Worm (Caenorhabditis elegans) whole organism, young adult: Measurements from ENCODE around the gene Y57G11C.33.

Experiments
- B0261.1 ChIP-seq: sonication (generic microtip); optimal IDR thresholded peaks from 2 replicates; lab custom pipeline; 2016; ENCODE audit warnings: mild to moderate bottlenecking, missing genetic modification characterization, moderate library complexity, missing compliant biosample characterization
- B0336.3 ChIP-seq: fragments of 200-800 bp; sonication (Bioruptor generic); IDR thresholded peaks from 2 replicates; pipeline ENCODE4 v1.3.6; 2022; ENCODE audit warnings: missing genetic modification characterization, missing compliant biosample characterization
- F10E7.11 ChIP-seq: sonication (generic microtip); optimal IDR thresholded peaks from 2 replicates; lab custom pipeline; 2017; ENCODE audit warnings: mild to moderate bottlenecking, missing genetic modification characterization, moderate library complexity, missing compliant biosample characterization
- F22D6.2 ChIP-seq: sonication (generic microtip); optimal IDR thresholded peaks from 2 replicates; lab custom pipeline; 2016; ENCODE audit warnings: mild to moderate bottlenecking, missing genetic modification characterization, missing compliant biosample characterization
- F23B12.7 ChIP-seq: sonication (generic microtip); optimal IDR thresholded peaks from 2 replicates; lab custom pipeline; 2017; ENCODE audit warnings: missing genetic modification characterization, mild to moderate bottlenecking, missing compliant biosample characterization, antibody characterized with exemption, moderate library complexity; ENCODE audit not compliant: insufficient read depth
- F37B4.10 ChIP-seq: fragments of 200-800 bp; sonication (Bioruptor generic); IDR thresholded peaks from 2 replicates; pipeline ENCODE4 v1.3.6; 2022; ENCODE audit warnings: missing genetic modification characterization, missing compliant biosample characterization
- F39B2.1 ChIP-seq: fragments of 200-800 bp; sonication (Bioruptor generic); IDR thresholded peaks from 2 replicates; pipeline ENCODE4 v1.3.6; 2022; ENCODE audit warnings: missing genetic modification reagents, missing genetic modification characterization, missing compliant biosample characterization
- K12H6.12 ChIP-seq: fragments of 200-800 bp; sonication (Bioruptor generic); optimal IDR thresholded peaks from 2 replicates; lab custom pipeline; 2018; ENCODE audit warnings: mild to moderate bottlenecking, missing genetic modification characterization, missing compliant biosample characterization
- T26A5.8 ChIP-seq: sonication (generic microtip); optimal IDR thresholded peaks from 2 replicates; lab custom pipeline; 2016; ENCODE audit warnings: missing genetic modification characterization, missing compliant biosample characterization
- attf-6 ChIP-seq: fragments of 200-800 bp; sonication (Bioruptor generic); IDR thresholded peaks from 2 replicates; pipeline ENCODE4 v1.3.6; 2022; ENCODE audit warnings: missing genetic modification reagents, missing genetic modification characterization, missing compliant biosample characterization
- ccch-3 ChIP-seq: fragments of 200-800 bp; sonication (Bioruptor generic); optimal IDR thresholded peaks from 2 replicates; lab custom pipeline; 2018; ENCODE audit warnings: mild to moderate bottlenecking, missing genetic modification characterization, missing compliant biosample characterization
- ceh-58 ChIP-seq: fragments of 200-800 bp; sonication (Bioruptor generic); IDR thresholded peaks from 2 replicates; pipeline ENCODE4 v1.3.6; 2022; ENCODE audit warnings: missing genetic modification characterization, missing compliant biosample characterization
- chd-7 ChIP-seq: sonication (generic microtip); optimal IDR thresholded peaks from 2 replicates; lab custom pipeline; 2016; ENCODE audit warnings: mild to moderate bottlenecking, missing genetic modification characterization, moderate library complexity, missing compliant biosample characterization
- dpl-1 ChIP-seq: fragments of 150-350 bp; optimal IDR thresholded peaks from 2 replicates; lab custom pipeline; 2014; ENCODE audit warnings: missing biosample characterization, missing genetic modification reagents, missing genetic modification characterization
- efl-1 ChIP-seq: fragments of 150-350 bp; optimal IDR thresholded peaks from 2 replicates; lab custom pipeline; 2014; ENCODE audit warnings: missing biosample characterization, missing genetic modification reagents, missing genetic modification characterization
- egl-44 ChIP-seq: fragments of 200-800 bp; sonication (Bioruptor generic); IDR thresholded peaks from 2 replicates; pipeline ENCODE4 v1.3.6; 2022; ENCODE audit warnings: missing genetic modification reagents, missing genetic modification characterization, missing compliant biosample characterization
- egrh-3 ChIP-seq: fragments of 200-800 bp; sonication (Bioruptor generic); IDR thresholded peaks from 2 replicates; pipeline ENCODE4 v1.3.6; 2022; ENCODE audit warnings: missing genetic modification reagents, missing genetic modification characterization, missing compliant biosample characterization
- him-1 ChIP-seq: sonication (generic microtip); optimal IDR thresholded peaks from 2 replicates; lab custom pipeline; 2016; ENCODE audit warnings: missing genotype, missing genetic modification reagents, missing genetic modification characterization, missing compliant biosample characterization
- hlh-26 ChIP-seq: fragments of 200-800 bp; sonication (Bioruptor generic); conservative IDR thresholded peaks from 2 replicates; pipeline ENCODE4 v1.3.6; 2022; ENCODE audit warnings: missing genetic modification reagents, missing genetic modification characterization, missing compliant biosample characterization
- hrde-1 ChIP-seq: sonication (generic microtip); optimal IDR thresholded peaks from 2 replicates; lab custom pipeline; 2016; ENCODE audit warnings: missing genetic modification characterization, mild to moderate bottlenecking, missing compliant biosample characterization, moderate library complexity, missing genotype, missing genetic modification reagents, borderline replicate concordance
- lin-35 ChIP-seq, 3 experiments: fragments of 150-350 bp in 2 of 3; sonication (generic microtip) in 1 of 3; optimal IDR thresholded peaks; 2 replicates each; lab custom pipeline; 2014 to 2018; ENCODE audit warnings: missing biosample characterization in 3 of 3, missing genetic modification characterization in 3 of 3, missing genetic modification reagents in 3 of 3
- lin-54 ChIP-seq: fragments of 200-800 bp; sonication (Bioruptor generic); optimal IDR thresholded peaks from 2 replicates; lab custom pipeline; 2018; ENCODE audit warnings: mild to moderate bottlenecking, missing genetic modification characterization, missing compliant biosample characterization
- madf-8 ChIP-seq: fragments of 200-800 bp; sonication (Bioruptor generic); conservative IDR thresholded peaks from 2 replicates; pipeline ENCODE4 v1.3.6; 2022; ENCODE audit warnings: missing genetic modification reagents, missing genetic modification characterization, missing compliant biosample characterization
- mes-4 ChIP-seq: sonication (generic microtip); optimal IDR thresholded peaks from 2 replicates; lab custom pipeline; 2016; ENCODE audit warnings: missing genotype, missing genetic modification characterization, missing compliant biosample characterization
- nhr-27 ChIP-seq: fragments of 200-800 bp; sonication (Bioruptor generic); optimal IDR thresholded peaks from 2 replicates; lab custom pipeline; 2018; ENCODE audit warnings: mild to moderate bottlenecking, missing genetic modification characterization, moderate library complexity, missing compliant biosample characterization
- nhr-90 ChIP-seq: sonication (generic microtip); optimal IDR thresholded peaks from 2 replicates; lab custom pipeline; 2016; ENCODE audit warnings: missing genotype, mild to moderate bottlenecking, missing genetic modification characterization, missing compliant biosample characterization
- snpc-1.3 ChIP-seq: sonication (generic microtip); optimal IDR thresholded peaks from 2 replicates; lab custom pipeline; 2017; ENCODE audit warnings: missing genetic modification characterization, mild to moderate bottlenecking, missing compliant biosample characterization, antibody characterized with exemption, moderate library complexity, missing genotype, missing genetic modification reagents; ENCODE audit not compliant: insufficient read depth
- snpc-4 ChIP-seq, 5 experiments: fragments of 150-350 bp in 1 of 5; sonication (generic microtip) in 4 of 5; optimal IDR thresholded peaks; 2 replicates each; lab custom pipeline; 2014 to 2018; ENCODE audit warnings: missing genetic modification characterization in 5 of 5, missing biosample characterization in 3 of 5, antibody characterized with exemption in 2 of 5, mild to moderate bottlenecking in 2 of 5, missing compliant biosample characterization in 2 of 5, missing genotype in 2 of 5, moderate library complexity in 2 of 5, missing genetic modification reagents in 1 of 5
- sptf-2 ChIP-seq: fragments of 200-800 bp; sonication (Bioruptor generic); optimal IDR thresholded peaks from 2 replicates; lab custom pipeline; 2018; ENCODE audit warnings: mild to moderate bottlenecking, missing genetic modification characterization, missing compliant biosample characterization
- unc-130 ChIP-seq: sonication (generic microtip); optimal IDR thresholded peaks from 2 replicates; lab custom pipeline; 2016; ENCODE audit warnings: missing genetic modification reagents, missing genetic modification characterization, missing compliant biosample characterization
- zfh-2 ChIP-seq: fragments of 200-800 bp; sonication (Bioruptor generic); conservative IDR thresholded peaks from 2 replicates; pipeline ENCODE4 v1.3.6; 2022; ENCODE audit warnings: missing genetic modification reagents, missing genetic modification characterization, missing compliant biosample characterization
- ztf-18 ChIP-seq: sonication (generic microtip); optimal IDR thresholded peaks from 2 replicates; lab custom pipeline; 2016; ENCODE audit warnings: missing genotype, mild to moderate bottlenecking, missing genetic modification characterization, missing compliant biosample characterization
- ztf-26 ChIP-seq: sonication (generic microtip); optimal IDR thresholded peaks from 2 replicates; lab custom pipeline; 2017; ENCODE audit warnings: missing genetic modification characterization, missing compliant biosample characterization
- ztf-28 ChIP-seq: fragments of 200-800 bp; sonication (Bioruptor generic); IDR thresholded peaks from 2 replicates; pipeline ENCODE4 v1.3.6; 2022; ENCODE audit warnings: missing genetic modification reagents, missing genetic modification characterization, missing compliant biosample characterization

Gene Y57G11C.33

ce11 chrIV:14658927-14659326 lies 2.0 kb downstream of the Y57G11C.33 start:
- TF ChIP-seq snpc-1.3 (no peak), madf-8 (GFP tag; lab: Robert Waterston, UW) (peak; percentile 57; the same call in 1 of the 2 replicates)
- TF ChIP-seq, all 124 proteins: peak for 1

ce11 chrIV:14661370-14661769 lies 4.5 kb downstream of the Y57G11C.33 start:
- no peak for TF ChIP-seq ztf-18
- TF ChIP-seq F37B4.10 (GFP tag; lab: Robert Waterston, UW): no peak
- no peak for TF ChIP-seq F23B12.7 (tag; lab: Kevin White, UChicago)
- TF ChIP-seq efl-1 (GFP tag; lab: Kevin White, UChicago): no peak
- TF ChIP-seq lin-54 (GFP tag; lab: Kevin White, UChicago): no peak
- TF ChIP-seq chd-7 (tag; lab: Kevin White, UChicago): no peak
- no peak for TF ChIP-seq ztf-28 (GFP tag; lab: Robert Waterston, UW)
- TF ChIP-seq dpl-1 (GFP tag; lab: Kevin White, UChicago): no peak
- no peak for TF ChIP-seq nhr-90
- TF ChIP-seq mes-4 (tag; lab: Kevin White, UChicago): no peak
- TF ChIP-seq hrde-1 (tag; lab: Kevin White, UChicago): no peak

- TF ChIP-seq F22D6.2 (tag; lab: Kevin White, UChicago): no peak
- no peak for TF ChIP-seq F10E7.11 (tag; lab: Kevin White, UChicago)
- TF ChIP-seq, all 124 proteins: peak for 0
Measured at ce11 chrIV:14675789-14676188, 18.9 kb downstream of the Y57G11C.33 start.

ce11 chrIV:14677095-14677633 lies 20.3 kb downstream of the Y57G11C.33 start, which contains the start of gene Y57G11C.31:
Y57G11C.31 (plus strand) TSS chrIV:14677370.
- no peak for TF ChIP-seq ztf-26 (tag; lab: Kevin White, UChicago)
- no peak for TF ChIP-seq snpc-4 (GFP tag; optimal IDR thresholded peaks at IDR 0.05; lab: Kevin White, UChicago)
- TF ChIP-seq snpc-4 (tag; optimal IDR thresholded peaks at IDR 0.05; lab: Kevin White, UChicago): peak in 1 of 4 experiments; percentile 46

- TF ChIP-seq unc-130 (no peak), ccch-3 (GFP tag; lab: Kevin White, UChicago) (no peak), egl-44 (GFP tag; lab: Robert Waterston, UW) (no peak), snpc-4 (GFP tag; optimal IDR thresholded peaks at IDR 0.05; lab: Kevin White, UChicago) (no peak), snpc-4 (tag; optimal IDR thresholded peaks at IDR 0.05; lab: Kevin White, UChicago) (peak in 2 of 4 experiments; percentile 57 to 63)
- TF ChIP-seq, all 124 proteins: peak for 1
Measured at ce11 chrIV:14679060-14679459, 22.2 kb downstream of the Y57G11C.33 start.

ce11 chrIV:14687716-14688115 lies 30.8 kb downstream of the Y57G11C.33 start:
- no peak for TF ChIP-seq T26A5.8
- TF ChIP-seq attf-6 (GFP tag; lab: Robert Waterston, UW): peak; percentile 68; the same call in 1 of the 2 replicates
- TF ChIP-seq snpc-4 (GFP tag; optimal IDR thresholded peaks at IDR 0.05; lab: Kevin White, UChicago): no peak
- TF ChIP-seq snpc-4 (tag; optimal IDR thresholded peaks at IDR 0.05; lab: Kevin White, UChicago): peak in 2 of 4 experiments; percentile 55 to 56

ce11 chrIV:14699840-14700239 lies 43.0 kb downstream of the Y57G11C.33 start, which contains the start of gene haf-8:
haf-8 (minus strand) TSS chrIV:14699940.
- TF ChIP-seq hlh-26 (no peak), K12H6.12 (tag; lab: Kevin White, UChicago) (no peak), lin-35 (GFP tag; optimal IDR thresholded peaks at IDR 0.05; lab: Kevin White, UChicago) (no peak), nhr-27 (tag; lab: Kevin White, UChicago) (no peak), him-1 (no peak), efl-1 (GFP tag; lab: Kevin White, UChicago) (no peak), sptf-2 (GFP tag; lab: Kevin White, UChicago) (no peak), F39B2.1 (no peak), egrh-3 (GFP tag; lab: Robert Waterston, UW) (no peak), B0261.1 (no peak), B0336.3 (GFP tag; lab: Robert Waterston, UW) (no peak), ceh-58 (GFP tag; lab: Robert Waterston, UW) (no peak), zfh-2 (no peak)
